Fruit fly (Drosophila melanogaster) whole organism, wandering third instar larva: ENCODE data around the gene Tasp1.

ENCODE experiments used
- Dfd ChIP-seq: fragments of >200 bp; optimal IDR thresholded peaks from 2 replicates; lab custom pipeline; 2017; ENCODE audit warnings: missing biosample characterization, missing genetic modification characterization
- fru ChIP-seq: fragments of 200-800 bp; sonication (Bioruptor generic); optimal IDR thresholded peaks from 3 replicates; lab custom pipeline; 2016; ENCODE audit warnings: missing biosample characterization, mild to moderate bottlenecking, missing genetic modification characterization
- pan ChIP-seq: fragments of >200 bp; optimal IDR thresholded peaks from 2 replicates; lab custom pipeline; 2017
- usp ChIP-seq: fragments of >200 bp; optimal IDR thresholded peaks from 2 replicates; lab custom pipeline; 2017; ENCODE audit warnings: missing biosample characterization, missing genetic modification characterization

- TF ChIP-seq fru (GFP tag; lab: Kevin White, UChicago) (no peak), pan (lab: Kevin White, UChicago) (no peak), Dfd (no peak), usp (no peak)
Measured at dm6 chr3L:16112069-16112820, 24.9 kb upstream of the Tasp1 start, which contains the start of gene Zn72D.
